Fruit fly (Drosophila melanogaster) whole organism, adult: ENCODE data around the gene CG13043.

Source experiments
- CG11617 ChIP-seq: fragments of 200-800 bp; sonication (Bioruptor generic); optimal IDR thresholded peaks from 2 replicates; lab custom pipeline; 2017; ENCODE audit warnings: mild to moderate bottlenecking, missing biosample characterization, missing genetic modification reagents, missing genetic modification characterization
- CG14711 ChIP-seq: fragments of 200-800 bp; sonication (Bioruptor generic); optimal IDR thresholded peaks from 2 replicates; lab custom pipeline; 2018; ENCODE audit warnings: missing biosample characterization, mild to moderate bottlenecking, missing genetic modification characterization, moderate library complexity
- CG33017 ChIP-seq: fragments of 200-800 bp; sonication (Bioruptor generic); optimal IDR thresholded peaks from 2 replicates; lab custom pipeline; 2018; ENCODE audit warnings: missing biosample characterization, mild to moderate bottlenecking, missing genetic modification characterization, moderate library complexity
- CG5204 ChIP-seq: fragments of 200-800 bp; sonication (Bioruptor generic); optimal IDR thresholded peaks from 2 replicates; lab custom pipeline; 2016; ENCODE audit warnings: missing biosample characterization, missing genetic modification characterization
- CG7101 ChIP-seq: fragments of 200-800 bp; sonication (Bioruptor generic); optimal IDR thresholded peaks from 2 replicates; lab custom pipeline; 2018; ENCODE audit warnings: missing biosample characterization, mild to moderate bottlenecking, missing genetic modification characterization, moderate library complexity
- Clk ChIP-seq: fragments of 200-800 bp; sonication (Bioruptor generic); optimal IDR thresholded peaks from 2 replicates; lab custom pipeline; 2017; ENCODE audit warnings: missing biosample characterization, missing genetic modification characterization
- bab1 ChIP-seq: fragments of 200-800 bp; sonication (Bioruptor generic); optimal IDR thresholded peaks from 3 replicates; lab custom pipeline; 2019; ENCODE audit warnings: missing biosample characterization, mild to moderate bottlenecking, missing genetic modification characterization, moderate library complexity
- cic ChIP-seq: fragments of 200-800 bp; sonication (Bioruptor generic); optimal IDR thresholded peaks from 2 replicates; lab custom pipeline; 2017; ENCODE audit warnings: missing biosample characterization, mild to moderate bottlenecking, missing genetic modification characterization, moderate library complexity
- cnc ChIP-seq, 2 experiments: fragments of >200 bp; optimal IDR thresholded peaks; 2 replicates each; lab custom pipeline; 2017
- kay ChIP-seq: fragments of 200-800 bp; sonication (Bioruptor generic); peaks from one replicate; lab custom pipeline; 2016; ENCODE audit warnings: missing biosample characterization, missing genetic modification characterization, borderline replicate concordance
- pad ChIP-seq: fragments of 200-800 bp; sonication (Bioruptor generic); optimal IDR thresholded peaks from 3 replicates; lab custom pipeline; 2017; ENCODE audit warnings: missing biosample characterization, missing genetic modification characterization, mild to moderate bottlenecking, moderate library complexity, missing genetic modification reagents
- tj ChIP-seq: fragments of 200-800 bp; sonication (Bioruptor generic); optimal IDR thresholded peaks from 3 replicates; lab custom pipeline; 2017; ENCODE audit warnings: missing biosample characterization, mild to moderate bottlenecking, missing genetic modification characterization, moderate library complexity

- TF ChIP-seq Clk (GFP tag; lab: Kevin White, UChicago): no peak
- no peak for TF ChIP-seq cic (GFP tag; lab: Kevin White, UChicago)
- no peak for TF ChIP-seq tj (GFP tag; lab: Kevin White, UChicago)
- TF ChIP-seq kay (GFP tag; lab: Kevin White, UChicago): no peak
- no peak for TF ChIP-seq bab1 (GFP tag; lab: Kevin White, UChicago)
- no peak for TF ChIP-seq CG33017 (tag; lab: Kevin White, UChicago)
- no peak for TF ChIP-seq CG5204
- no peak for TF ChIP-seq cnc (optimal IDR thresholded peaks at IDR 0.05; lab: Kevin White, UChicago)
- no peak for TF ChIP-seq pad (GFP tag; lab: Kevin White, UChicago)
- no peak for TF ChIP-seq CG7101
- TF ChIP-seq CG11617: no peak
- TF ChIP-seq CG14711: no peak
These were observed 44.2 kb downstream of the CG13043 start, which contains the start of gene CG34247 for dm6 chr3L:16261505-16261904.
